Fruit fly (Drosophila melanogaster) whole organism, wandering third instar larva: ENCODE data around the gene VhaPPA1-1.

ENCODE experiments used
- Myc ChIP-seq: fragments of >200 bp; optimal IDR thresholded peaks from 2 replicates; lab custom pipeline; 2017
- Vsx2 ChIP-seq: fragments of 200-300, 225-300 bp; sonication (Bioruptor generic); optimal IDR thresholded peaks from 2 replicates; lab custom pipeline; 2018; ENCODE audit warnings: missing biosample characterization, missing genetic modification characterization; ENCODE audit not compliant: partially characterized antibody
- h ChIP-seq: fragments of 200-800 bp; sonication (Bioruptor generic); optimal IDR thresholded peaks from 3 replicates; lab custom pipeline; 2016; ENCODE audit warnings: missing biosample characterization, mild to moderate bottlenecking, missing genetic modification characterization
- sv ChIP-seq: fragments of 200-800 bp; sonication (Bioruptor generic); optimal IDR thresholded peaks from 3 replicates; lab custom pipeline; 2016; ENCODE audit warnings: missing biosample characterization, missing genetic modification characterization

DNA sequence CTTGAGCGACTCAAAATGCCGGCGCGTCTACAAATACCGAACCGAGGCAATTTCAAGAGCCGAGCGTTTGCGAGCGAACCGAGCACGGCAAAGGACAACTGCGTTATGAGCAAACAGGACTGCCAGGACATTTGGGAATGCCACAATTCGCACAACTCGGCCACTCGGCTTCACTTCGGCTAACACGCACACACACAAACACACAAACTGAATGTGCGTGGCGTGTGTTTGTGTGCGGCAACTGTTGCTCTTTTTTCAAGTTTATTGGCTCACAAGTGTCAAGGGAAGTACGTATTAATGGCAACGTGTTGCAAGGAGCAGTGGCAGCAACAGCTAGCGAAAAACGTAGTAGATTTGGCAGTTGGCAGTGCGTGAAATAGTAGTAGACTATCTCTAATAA lies 30.5 kb downstream of the VhaPPA1-1 start:
- TF ChIP-seq Vsx2 (no peak), sv (GFP tag; lab: Kevin White, UChicago) (no peak), Myc (lab: Kevin White, UChicago) (no peak), h (GFP tag; lab: Kevin White, UChicago) (no peak)
